Worm (Caenorhabditis elegans) whole organism, midembryonic: ENCODE results near the gene fbxa-56.

Experiments used
- T22C8.4 ChIP-seq: fragments of 200-800 bp; sonication (Bioruptor generic); IDR thresholded peaks from 2 replicates; pipeline ENCODE4 v1.3.6; 2022; ENCODE audit warnings: missing genetic modification characterization, missing compliant biosample characterization
- flt-1 ChIP-seq: fragments of 200-800 bp; sonication (Bioruptor generic); IDR thresholded peaks from 2 replicates; pipeline ENCODE4 v1.3.6; 2022; ENCODE audit warnings: missing genetic modification characterization, missing compliant biosample characterization
- klf-2 ChIP-seq: fragments of 200-800 bp; sonication (Bioruptor generic); conservative IDR thresholded peaks from 2 replicates; pipeline ENCODE4 v1.3.6; 2022; ENCODE audit warnings: missing genetic modification reagents, missing genetic modification characterization, missing compliant biosample characterization
- med-1 ChIP-seq: sonication (generic microtip); optimal IDR thresholded peaks from 2 replicates; lab custom pipeline; 2017; ENCODE audit warnings: missing genetic modification characterization, mild to moderate bottlenecking, missing compliant biosample characterization, antibody characterized with exemption, missing genetic modification reagents; ENCODE audit not compliant: insufficient read depth
- ref-1 ChIP-seq: fragments of 200-800 bp; sonication (Bioruptor generic); conservative IDR thresholded peaks from 2 replicates; pipeline ENCODE4 v1.3.6; 2022; ENCODE audit warnings: missing genetic modification reagents, missing genetic modification characterization, missing compliant biosample characterization
- tab-1 ChIP-seq: fragments of 200-800 bp; sonication (Bioruptor generic); IDR thresholded peaks from 2 replicates; pipeline ENCODE4 v1.3.6; 2022; ENCODE audit warnings: missing genetic modification characterization, missing compliant biosample characterization
- ztf-23 ChIP-seq: fragments of 200-800 bp; sonication (Bioruptor generic); IDR thresholded peaks from 2 replicates; pipeline ENCODE4 v1.3.6; 2022; ENCODE audit warnings: missing genetic modification reagents, missing genetic modification characterization, missing compliant biosample characterization
- ztf-29 ChIP-seq: fragments of 200-800 bp; sonication (Bioruptor generic); IDR thresholded peaks from 2 replicates; pipeline ENCODE4 v1.3.6; 2022; ENCODE audit warnings: missing genetic modification reagents, missing genetic modification characterization, missing compliant biosample characterization

DNA sequence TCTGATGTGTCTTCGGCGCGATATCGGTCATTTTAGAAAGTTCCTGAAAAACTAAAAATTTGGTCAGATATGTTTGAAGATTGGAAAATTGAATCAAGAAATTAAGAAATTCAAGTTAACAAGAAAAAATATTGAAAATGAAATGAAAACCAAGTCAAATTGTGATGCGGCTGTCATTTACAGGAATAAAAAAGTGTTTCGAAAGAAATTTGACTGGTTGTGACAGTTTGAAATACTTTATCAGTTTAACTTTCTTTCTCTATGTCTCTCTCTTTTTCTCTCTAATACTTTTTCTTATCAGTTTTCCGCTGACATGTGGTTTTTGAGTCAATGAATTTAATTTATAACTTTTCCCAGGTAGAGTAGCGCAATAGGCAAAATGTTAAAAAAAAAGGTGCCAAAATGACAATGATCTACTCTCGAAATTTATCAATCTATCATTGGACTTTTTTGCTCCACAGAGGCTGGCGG, 1.8 kb downstream of the fbxa-56 start, which contains the start of gene fbxa-55:
- TF ChIP-seq T22C8.4 (no peak), ref-1 (no peak), klf-2 (no peak), ztf-23 (GFP tag; lab: Robert Waterston, UW) (no peak), flt-1 (GFP tag; lab: Robert Waterston, UW) (no peak), tab-1 (GFP tag; lab: Robert Waterston, UW) (no peak), ztf-29 (GFP tag; lab: Robert Waterston, UW) (no peak), med-1 (GFP tag; lab: Kevin White, UChicago) (no peak)
